Fruit fly (Drosophila melanogaster): ENCODE data around the gene CG14634.

- TF ChIP-seq CTCF (optimal IDR thresholded peaks at IDR 0.05) (no peak), CG8478 (optimal IDR thresholded peaks at IDR 0.05) (no peak)
These were observed 31.8 kb downstream of the CG14634 start, which contains the start of gene CG11663 for dm6 chrX:894182-894581.
